Worm (Caenorhabditis elegans) whole organism, L1 larva: Measurements from ENCODE around the gene C27A2.8.
A peak's percentile ranks its signal among the peaks of the same experiment; 100 is the strongest.

Experiments
- C04F5.9 ChIP-seq: sonication (generic microtip); optimal IDR thresholded peaks from 2 replicates; lab custom pipeline; 2016; ENCODE audit warnings: missing genetic modification characterization, missing compliant biosample characterization
- C16A3.4 ChIP-seq: fragments of 150-350 bp; optimal IDR thresholded peaks from 2 replicates; lab custom pipeline; 2014; ENCODE audit warnings: missing biosample characterization, missing genetic modification characterization
- C34B4.2 ChIP-seq: sonication (generic microtip); optimal IDR thresholded peaks from 2 replicates; lab custom pipeline; 2017; ENCODE audit warnings: mild to moderate bottlenecking, missing genetic modification characterization, missing compliant biosample characterization
- Y116A8C.19 ChIP-seq: sonication (generic microtip); optimal IDR thresholded peaks from 2 replicates; lab custom pipeline; 2016; ENCODE audit warnings: missing compliant biosample characterization, missing genetic modification characterization, borderline replicate concordance
- aha-1 ChIP-seq: fragments of 150-350 bp; optimal IDR thresholded peaks from 2 replicates; lab custom pipeline; 2014; ENCODE audit warnings: missing biosample characterization, missing genetic modification characterization
- alr-1 ChIP-seq: fragments of 200-800 bp; sonication (Bioruptor generic); optimal IDR thresholded peaks from 2 replicates; lab custom pipeline; 2018; ENCODE audit warnings: borderline replicate concordance, mild to moderate bottlenecking, missing genetic modification characterization, missing compliant biosample characterization
- aly-2 ChIP-seq: fragments of 150-350 bp; optimal IDR thresholded peaks from 2 replicates; lab custom pipeline; 2014; ENCODE audit warnings: missing biosample characterization, missing genetic modification characterization
- ceh-63 ChIP-seq: fragments of 200-800 bp; sonication (Bioruptor generic); optimal IDR thresholded peaks from 2 replicates; lab custom pipeline; 2018; ENCODE audit warnings: mild to moderate bottlenecking, missing genetic modification characterization, missing compliant biosample characterization
- ceh-8 ChIP-seq: fragments of 200-800 bp; sonication (Bioruptor generic); optimal IDR thresholded peaks from 2 replicates; lab custom pipeline; 2018; ENCODE audit warnings: mild to moderate bottlenecking, missing genetic modification characterization, moderate library complexity, missing compliant biosample characterization
- ces-1 ChIP-seq: fragments of 150-350 bp; optimal IDR thresholded peaks from 2 replicates; lab custom pipeline; 2014; ENCODE audit warnings: missing biosample characterization, missing genetic modification reagents, missing genetic modification characterization
- dsc-1 ChIP-seq: sonication (generic microtip); optimal IDR thresholded peaks from 2 replicates; lab custom pipeline; 2016; ENCODE audit warnings: mild to moderate bottlenecking, missing genetic modification characterization, missing compliant biosample characterization
- efl-3 ChIP-seq: fragments of 200-800 bp; sonication (Bioruptor generic); optimal IDR thresholded peaks from 2 replicates; lab custom pipeline; 2018; ENCODE audit warnings: mild to moderate bottlenecking, missing genetic modification characterization, missing compliant biosample characterization
- egl-27 ChIP-seq, 2 experiments: fragments of 150-350 bp in 1 of 2; sonication (generic microtip); optimal IDR thresholded peaks; 3 replicates each; lab custom pipeline; 2017 to 2018; ENCODE audit warnings: missing biosample characterization in 2 of 2, missing genetic modification characterization in 2 of 2, missing genetic modification reagents in 2 of 2
- ets-5 ChIP-seq: fragments of 200-800 bp; sonication (Bioruptor generic); IDR thresholded peaks from 2 replicates; pipeline ENCODE4 v1.3.6; 2022; ENCODE audit warnings: missing genetic modification characterization, missing compliant biosample characterization
- fkh-10 ChIP-seq: sonication (generic microtip); optimal IDR thresholded peaks from 2 replicates; lab custom pipeline; 2017; ENCODE audit warnings: missing biosample characterization, missing genetic modification reagents, missing genetic modification characterization
- fkh-8 ChIP-seq: sonication (generic microtip); optimal IDR thresholded peaks from 2 replicates; lab custom pipeline; 2016; ENCODE audit warnings: mild to moderate bottlenecking, missing genetic modification characterization, missing compliant biosample characterization
- hlh-4 ChIP-seq: sonication (generic microtip); optimal IDR thresholded peaks from 2 replicates; lab custom pipeline; 2016; ENCODE audit warnings: mild to moderate bottlenecking, missing genetic modification characterization, missing compliant biosample characterization
- irx-1 ChIP-seq: sonication (generic microtip); optimal IDR thresholded peaks from 2 replicates; lab custom pipeline; 2016; ENCODE audit warnings: missing genetic modification characterization, missing compliant biosample characterization
- isw-1 ChIP-seq: fragments of 200-800 bp; sonication (Bioruptor generic); IDR thresholded peaks from 2 replicates; pipeline ENCODE4 v1.3.6; 2022; ENCODE audit warnings: missing genetic modification characterization, missing compliant biosample characterization
- jun-1 ChIP-seq: fragments of 150-350 bp; optimal IDR thresholded peaks from 2 replicates; lab custom pipeline; 2014; ENCODE audit warnings: missing biosample characterization, missing genetic modification reagents, missing genetic modification characterization
- lin-15B ChIP-seq: fragments of 150-350 bp; sonication (generic microtip); optimal IDR thresholded peaks from 3 replicates; lab custom pipeline; 2014; ENCODE audit warnings: missing biosample characterization, missing genetic modification characterization
- lin-35 ChIP-seq, 2 experiments: fragments of 150-350 bp; optimal IDR thresholded peaks; 2 replicates each; lab custom pipeline; 2014; ENCODE audit warnings: missing biosample characterization in 2 of 2, missing genetic modification characterization in 2 of 2, missing genetic modification reagents in 2 of 2
- lir-3 ChIP-seq: sonication (generic microtip); optimal IDR thresholded peaks from 2 replicates; lab custom pipeline; 2016; ENCODE audit warnings: mild to moderate bottlenecking, missing genetic modification characterization, moderate library complexity, missing compliant biosample characterization; ENCODE audit not compliant: poor library complexity
- mab-9 ChIP-seq: fragments of 200-800 bp; sonication (Bioruptor generic); IDR thresholded peaks from 2 replicates; pipeline ENCODE4 v1.3.6; 2022; ENCODE audit warnings: missing genetic modification reagents, missing genetic modification characterization, missing compliant biosample characterization
- mdl-1 ChIP-seq, 2 experiments: fragments of 150-350 bp; optimal IDR thresholded peaks; 2 replicates each; lab custom pipeline; 2014 to 2017; ENCODE audit warnings: missing biosample characterization in 2 of 2, missing genetic modification characterization in 2 of 2, inconsistent platforms in 1 of 2
- mef-2 ChIP-seq: fragments of 150-350 bp; optimal IDR thresholded peaks from 2 replicates; lab custom pipeline; 2014; ENCODE audit warnings: missing biosample characterization, missing genetic modification characterization
- mep-1 ChIP-seq: fragments of 150-350 bp; optimal IDR thresholded peaks from 2 replicates; lab custom pipeline; 2014; ENCODE audit warnings: missing biosample characterization, missing genetic modification characterization
- nhr-11 ChIP-seq: fragments of 150-350 bp; optimal IDR thresholded peaks from 2 replicates; lab custom pipeline; 2014; ENCODE audit warnings: missing biosample characterization, missing genetic modification characterization
- nhr-20 ChIP-seq: sonication (generic microtip); optimal IDR thresholded peaks from 2 replicates; lab custom pipeline; 2016; ENCODE audit warnings: mild to moderate bottlenecking, missing genetic modification characterization, missing compliant biosample characterization
- nhr-28 ChIP-seq: fragments of 150-350 bp; optimal IDR thresholded peaks from 2 replicates; lab custom pipeline; 2014; ENCODE audit warnings: missing biosample characterization, missing genetic modification characterization
- nhr-47 ChIP-seq: sonication (generic microtip); optimal IDR thresholded peaks from 2 replicates; lab custom pipeline; 2016; ENCODE audit warnings: mild to moderate bottlenecking, missing genetic modification characterization, moderate library complexity, missing compliant biosample characterization
- nhr-71 ChIP-seq: sonication (generic microtip); optimal IDR thresholded peaks from 2 replicates; lab custom pipeline; 2016; ENCODE audit warnings: mild to moderate bottlenecking, missing genetic modification characterization, moderate library complexity, missing compliant biosample characterization
- nhr-77 ChIP-seq: fragments of 150-350 bp; optimal IDR thresholded peaks from 2 replicates; lab custom pipeline; 2014; ENCODE audit warnings: missing biosample characterization, missing genetic modification characterization
- nhr-84 ChIP-seq: sonication (generic microtip); optimal IDR thresholded peaks from 2 replicates; lab custom pipeline; 2017; ENCODE audit warnings: missing biosample characterization, missing genetic modification characterization
- nhr-85 ChIP-seq: sonication (generic microtip); peaks from one replicate; lab custom pipeline; 2016; ENCODE audit warnings: missing genetic modification characterization, inconsistent platforms, missing compliant biosample characterization
- pag-3 ChIP-seq: sonication (generic microtip); optimal IDR thresholded peaks from 2 replicates; lab custom pipeline; 2017; ENCODE audit warnings: missing genetic modification characterization, mild to moderate bottlenecking, missing compliant biosample characterization, antibody characterized with exemption, borderline replicate concordance; ENCODE audit not compliant: insufficient read depth
- pax-3 ChIP-seq: fragments of 200-800 bp; sonication (Bioruptor generic); optimal IDR thresholded peaks from 2 replicates; lab custom pipeline; 2018; ENCODE audit warnings: mild to moderate bottlenecking, missing genetic modification characterization, moderate library complexity, missing compliant biosample characterization
- skn-1 ChIP-seq: fragments of 150-350 bp; optimal IDR thresholded peaks from 2 replicates; lab custom pipeline; 2014; ENCODE audit warnings: missing biosample characterization, missing genetic modification characterization
- snpc-4 ChIP-seq: fragments of 150-350 bp; optimal IDR thresholded peaks from 2 replicates; lab custom pipeline; 2014; ENCODE audit warnings: missing biosample characterization, missing genetic modification characterization
- snu-23 ChIP-seq: sonication (generic microtip); optimal IDR thresholded peaks from 2 replicates; lab custom pipeline; 2016; ENCODE audit warnings: missing genetic modification characterization, missing compliant biosample characterization
- sox-4 ChIP-seq: sonication (generic microtip); optimal IDR thresholded peaks from 2 replicates; lab custom pipeline; 2016; ENCODE audit warnings: missing genetic modification characterization, missing compliant biosample characterization
- tbx-2 ChIP-seq: sonication (generic microtip); optimal IDR thresholded peaks from 2 replicates; lab custom pipeline; 2016; ENCODE audit warnings: missing genetic modification characterization, missing compliant biosample characterization
- unc-130 ChIP-seq: fragments of 150-350 bp; optimal IDR thresholded peaks from 2 replicates; lab custom pipeline; 2017; ENCODE audit warnings: missing biosample characterization, missing genetic modification characterization, inconsistent platforms
- unc-30 ChIP-seq: sonication (generic microtip); optimal IDR thresholded peaks from 2 replicates; lab custom pipeline; 2017; ENCODE audit warnings: missing biosample characterization, missing genetic modification characterization
- unc-62 ChIP-seq: fragments of 150-350 bp; optimal IDR thresholded peaks from 2 replicates; lab custom pipeline; 2014; ENCODE audit warnings: missing biosample characterization, missing genetic modification reagents, missing genetic modification characterization
- xbp-1 ChIP-seq: sonication (generic microtip); optimal IDR thresholded peaks from 2 replicates; lab custom pipeline; 2016; ENCODE audit warnings: missing genetic modification characterization, missing compliant biosample characterization
- zag-1 ChIP-seq: fragments of 150-350 bp; optimal IDR thresholded peaks from 2 replicates; lab custom pipeline; 2014; ENCODE audit warnings: missing biosample characterization, missing genetic modification characterization
- ztf-11 ChIP-seq, 2 experiments: sonication (generic microtip); optimal IDR thresholded peaks; 2 replicates each; lab custom pipeline; 2016 to 2017; ENCODE audit warnings: missing genetic modification characterization in 2 of 2, missing biosample characterization in 1 of 2, missing compliant biosample characterization in 1 of 2

The C27A2.8 gene

ce11 chrII:5069525-5069924, 1.7 kb upstream of the C27A2.8 start, which contains the start of gene idpb-2:
idpb-2 (minus strand) TSS chrII:5069625.
- no peak for TF ChIP-seq nhr-85 (tag; lab: Kevin White, UChicago)
- TF ChIP-seq fkh-8 (tag; lab: Kevin White, UChicago) = no peak
- TF ChIP-seq zag-1 (tag; lab: Kevin White, UChicago) = no peak
- no peak for TF ChIP-seq ceh-8 (GFP tag; lab: Kevin White, UChicago)
- TF ChIP-seq Y116A8C.19 (tag; lab: Kevin White, UChicago) = no peak
- no peak for TF ChIP-seq mdl-1 (tag; optimal IDR thresholded peaks at IDR 0.05; lab: Kevin White, UChicago)
- TF ChIP-seq ztf-11 (tag; optimal IDR thresholded peaks at IDR 0.05; lab: Kevin White, UChicago) = no peak
- no peak for TF ChIP-seq unc-130 (tag; lab: Kevin White, UChicago)
- no peak for TF ChIP-seq nhr-77
- no peak for TF ChIP-seq ces-1
- TF ChIP-seq C34B4.2 (tag; lab: Kevin White, UChicago) = no peak
- TF ChIP-seq xbp-1 (tag; lab: Kevin White, UChicago) = no peak

ce11 chrII:5066967-5067366, 876 bp downstream of the C27A2.8 start:
- TF ChIP-seq nhr-71 (tag; lab: Kevin White, UChicago) (peak; percentile 8), dsc-1 (peak; percentile 92), nhr-47 (peak; percentile 26), sox-4 (tag; lab: Kevin White, UChicago) (peak; percentile 2), aly-2 (tag; lab: Kevin White, UChicago) (no peak), pax-3 (peak; percentile 33)
- TF ChIP-seq, all 84 proteins: peak for 5

DNA sequence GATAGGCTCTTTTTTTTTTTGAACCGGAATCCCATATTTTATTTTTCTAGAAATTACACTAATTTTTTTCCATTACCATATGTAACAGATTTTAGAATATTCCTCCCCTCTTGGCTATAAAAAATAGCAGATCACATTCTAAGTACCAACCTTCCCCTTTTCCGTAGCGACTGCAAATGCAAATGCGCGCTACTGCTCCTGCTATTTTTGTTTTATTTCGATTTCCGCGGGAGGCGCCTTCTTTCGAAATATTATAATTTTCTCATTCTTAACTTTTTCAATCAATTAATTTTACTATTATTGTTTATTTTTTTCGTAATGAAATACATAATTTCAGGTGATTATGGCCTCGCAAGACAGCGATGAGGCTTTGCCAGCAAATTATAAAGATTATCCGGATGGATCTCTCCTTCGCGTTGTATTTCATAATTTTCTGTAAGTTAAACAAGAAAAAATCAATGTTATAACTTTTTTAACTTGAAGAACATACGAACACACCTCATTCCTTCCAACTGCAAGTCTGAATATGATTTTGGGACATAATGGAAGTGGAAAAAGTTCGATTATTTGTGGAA, 6.0 kb downstream of the C27A2.8 start, which contains the start of gene smc-5:
smc-5 (plus strand) TSS at position 332 of the 575 bp plus-strand sequence.
- TF ChIP-seq fkh-10 (GFP tag; lab: Kevin White, UChicago) = peak; percentile 24
- peak; percentile 71 for TF ChIP-seq isw-1 (GFP tag; lab: Robert Waterston, UW)
- TF ChIP-seq egl-27 (tag; optimal IDR thresholded peaks at IDR 0.05; lab: Kevin White, UChicago) = no peak
- peak; percentile 69 for TF ChIP-seq mep-1 (tag; lab: Kevin White, UChicago)
- TF ChIP-seq irx-1 (tag; lab: Kevin White, UChicago) = no peak
- no peak for TF ChIP-seq ets-5
- no peak for TF ChIP-seq ceh-63 (GFP tag; lab: Kevin White, UChicago)
- TF ChIP-seq mef-2 = peak; percentile 51
- TF ChIP-seq C04F5.9 = no peak
- TF ChIP-seq unc-62 = no peak
- TF ChIP-seq efl-3 = no peak
- no peak for TF ChIP-seq nhr-11 (tag; lab: Kevin White, UChicago)
- no peak for TF ChIP-seq nhr-28
- TF ChIP-seq skn-1 = peak; percentile 89
- TF ChIP-seq pag-3 (tag; lab: Kevin White, UChicago) = no peak
- peak; percentile 39 for TF ChIP-seq dsc-1
- no peak for TF ChIP-seq mab-9 (GFP tag; lab: Robert Waterston, UW)
- TF ChIP-seq alr-1 (tag; lab: Kevin White, UChicago) = no peak
- no peak for TF ChIP-seq nhr-84 (tag; lab: Kevin White, UChicago)
- TF ChIP-seq hlh-4 = no peak
- TF ChIP-seq aha-1 = no peak
- TF ChIP-seq lin-35 (GFP tag; optimal IDR thresholded peaks at IDR 0.05; lab: Kevin White, UChicago) = peak; percentile 84 to 94
- peak; percentile 87 for TF ChIP-seq lin-15B (tag; lab: Kevin White, UChicago)
- peak; percentile 75 for TF ChIP-seq nhr-71 (tag; lab: Kevin White, UChicago)
- peak; percentile 73 for TF ChIP-seq lir-3 (tag; lab: Kevin White, UChicago)
- no peak for TF ChIP-seq C34B4.2 (tag; lab: Kevin White, UChicago)
- TF ChIP-seq jun-1 (tag; lab: Kevin White, UChicago) = peak; percentile 32
- peak; percentile 57 for TF ChIP-seq tbx-2
- peak; percentile 78 for TF ChIP-seq snu-23 (GFP tag; lab: Kevin White, UChicago)
- peak; percentile 63 for TF ChIP-seq snpc-4 (tag; lab: Kevin White, UChicago)
- TF ChIP-seq unc-30 (tag; lab: Kevin White, UChicago) = no peak
- TF ChIP-seq C16A3.4 (tag; lab: Kevin White, UChicago) = peak; percentile 92
- no peak for TF ChIP-seq Y116A8C.19 (tag; lab: Kevin White, UChicago)
- TF ChIP-seq unc-130 (tag; lab: Kevin White, UChicago) = peak; percentile 45
- TF ChIP-seq nhr-20 (tag; lab: Kevin White, UChicago) = peak; percentile 66
- TF ChIP-seq ztf-11 (tag; optimal IDR thresholded peaks at IDR 0.05; lab: Kevin White, UChicago) = peak in 1 of 2 experiments; percentile 48
